Worm (Caenorhabditis elegans) whole organism, early embryonic: ENCODE results near the gene F55C9.6.

Experiments
- B0310.2 ChIP-seq: sonication (generic microtip); optimal IDR thresholded peaks from 2 replicates; lab custom pipeline; 2016; ENCODE audit warnings: mild to moderate bottlenecking, missing genetic modification characterization, missing compliant biosample characterization
- aly-1 ChIP-seq: sonication (generic microtip); optimal IDR thresholded peaks from 2 replicates; lab custom pipeline; 2016; ENCODE audit warnings: missing genetic modification characterization, missing compliant biosample characterization
- ama-1 ChIP-seq: fragments of 150-350 bp; optimal IDR thresholded peaks from 2 replicates; lab custom pipeline; 2014
- ceh-13 ChIP-seq: fragments of 200-800 bp; sonication (Bioruptor generic); optimal IDR thresholded peaks from 2 replicates; lab custom pipeline; 2018; ENCODE audit warnings: mild to moderate bottlenecking, missing genetic modification characterization, missing compliant biosample characterization
- ceh-36 ChIP-seq: sonication (generic microtip); optimal IDR thresholded peaks from 2 replicates; lab custom pipeline; 2016; ENCODE audit warnings: missing genetic modification characterization, inconsistent platforms, missing compliant biosample characterization
- flt-1 ChIP-seq: fragments of 200-800 bp; sonication (Bioruptor generic); IDR thresholded peaks from 2 replicates; pipeline ENCODE4 v1.3.6; 2022; ENCODE audit warnings: missing genetic modification characterization, missing compliant biosample characterization
- hmbx-1 ChIP-seq: sonication (generic microtip); optimal IDR thresholded peaks from 2 replicates; lab custom pipeline; 2016; ENCODE audit warnings: mild to moderate bottlenecking, missing genetic modification characterization, missing compliant biosample characterization
- hnd-1 ChIP-seq: sonication (generic microtip); optimal IDR thresholded peaks from 2 replicates; lab custom pipeline; 2016; ENCODE audit warnings: missing genetic modification characterization, missing compliant biosample characterization
- pes-1 ChIP-seq: fragments of 200-800 bp; sonication (Bioruptor generic); IDR thresholded peaks from 2 replicates; pipeline ENCODE4 v1.3.6; 2022; ENCODE audit warnings: missing genetic modification reagents, missing genetic modification characterization, missing compliant biosample characterization
- tbx-37 ChIP-seq: fragments of 200-800 bp; sonication (Bioruptor generic); conservative IDR thresholded peaks from 2 replicates; pipeline ENCODE4 v1.3.6; 2022; ENCODE audit warnings: missing genetic modification reagents, missing genetic modification characterization, missing compliant biosample characterization
- tra-4 ChIP-seq: sonication (generic microtip); optimal IDR thresholded peaks from 2 replicates; lab custom pipeline; 2017; ENCODE audit warnings: missing genetic modification characterization, missing compliant biosample characterization

F55C9.6 gene

DNA sequence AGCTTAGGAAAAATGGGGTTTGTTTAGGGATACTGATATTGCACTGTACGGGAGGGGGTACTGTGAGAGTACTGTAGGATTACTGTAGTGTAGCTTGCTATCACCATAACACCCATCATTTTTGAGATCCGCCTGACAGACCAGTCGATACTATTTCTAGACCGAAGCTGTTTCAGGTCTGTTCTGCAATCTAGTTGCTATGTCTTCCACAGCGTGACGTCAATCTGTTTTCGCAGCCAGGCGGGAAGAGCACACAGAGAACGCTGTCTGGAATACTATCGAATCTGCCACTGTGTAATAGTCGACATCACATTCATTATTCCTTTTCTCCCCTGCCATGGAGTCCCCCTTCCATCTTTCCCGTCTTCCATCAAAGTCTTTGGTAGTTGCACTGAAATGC lies 44.8 kb downstream of the F55C9.6 start, which contains the start of gene F21D9.11:
Gene F21D9.11 (plus strand): TSS at position 301 of the 400 bp plus-strand sequence.
- TF ChIP-seq hmbx-1 (tag; lab: Kevin White, UChicago) (no peak), B0310.2 (tag; lab: Kevin White, UChicago) (no peak), tbx-37 (GFP tag; lab: Robert Waterston, UW) (no peak), ama-1 (lab: Kevin White, UChicago) (no peak), aly-1 (tag; lab: Kevin White, UChicago) (no peak), pes-1 (GFP tag; lab: Robert Waterston, UW) (no peak), hnd-1 (tag; lab: Kevin White, UChicago) (no peak), ceh-13 (GFP tag; lab: Kevin White, UChicago) (no peak), flt-1 (no peak), ceh-36 (tag; lab: Kevin White, UChicago) (no peak)

DNA sequence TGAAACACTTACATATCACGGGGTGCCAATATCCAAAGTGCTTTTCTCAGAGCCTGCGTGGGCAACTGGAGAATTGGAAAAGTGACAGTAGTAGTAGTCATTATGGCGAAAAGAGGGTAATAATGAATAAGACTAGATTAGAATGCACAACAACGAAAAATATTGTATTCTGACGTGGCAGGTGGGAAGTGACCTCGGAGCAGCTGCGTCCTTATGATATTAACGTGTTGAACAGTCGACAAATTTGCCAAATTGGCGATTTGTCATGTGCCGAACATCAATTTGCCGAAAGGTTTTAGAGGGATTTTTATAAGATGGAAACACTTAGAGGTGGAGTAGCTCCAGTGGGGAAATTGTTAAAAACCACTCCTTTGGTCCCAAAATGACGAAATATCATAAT lies 45.6 kb downstream of the F55C9.6 start, which contains the start of gene str-81:
Gene str-81 (minus strand): TSS at position 101 of the 400 bp plus-strand sequence.
- TF ChIP-seq ama-1 (lab: Kevin White, UChicago) (no peak), tra-4 (no peak)
